Fruit fly (Drosophila melanogaster): ENCODE measurements around the gene gskt.

dm6 chr3R:31324474-31324873 is 47.8 kb upstream of the gskt start:
- TF ChIP-seq EcR (GFP tag; optimal IDR thresholded peaks at IDR 0.05) (no peak), psq (optimal IDR thresholded peaks at IDR 0.05) (no peak), usp (GFP tag; optimal IDR thresholded peaks at IDR 0.05) (no peak), CG8478 (optimal IDR thresholded peaks at IDR 0.05) (no peak), pan (optimal IDR thresholded peaks at IDR 0.05) (no peak)

Measured in whole organism.